Fruit fly (Drosophila melanogaster): ENCODE measurements around the gene Ref2.

Ref2 gene

dm6 chr2L:12603379-12603778 lies 42.8 kb downstream of the Ref2 start:
- no peak for TF ChIP-seq Crg-1 (GFP tag; optimal IDR thresholded peaks at IDR 0.05)
- no peak for TF ChIP-seq pad (GFP tag; optimal IDR thresholded peaks at IDR 0.05)
- TF ChIP-seq toe (GFP tag; optimal IDR thresholded peaks at IDR 0.05) = no peak
- TF ChIP-seq CG12768 (GFP tag; optimal IDR thresholded peaks at IDR 0.05) = no peak
- no peak for TF ChIP-seq ovo (GFP tag; optimal IDR thresholded peaks at IDR 0.05)
- no peak for TF ChIP-seq cic (GFP tag; optimal IDR thresholded peaks at IDR 0.05)
- TF ChIP-seq CG1620 (GFP tag; optimal IDR thresholded peaks at IDR 0.05) = no peak
- TF ChIP-seq CG5204 (GFP tag; optimal IDR thresholded peaks at IDR 0.05) = no peak
- no peak for TF ChIP-seq cnc (optimal IDR thresholded peaks at IDR 0.05)
- no peak for TF ChIP-seq CG7101 (tag; optimal IDR thresholded peaks at IDR 0.05)
- no peak for TF ChIP-seq Hr96 (GFP tag; optimal IDR thresholded peaks at IDR 0.05)
- no peak for TF ChIP-seq Mnt (GFP tag; optimal IDR thresholded peaks at IDR 0.05)
- TF ChIP-seq CG11617 (GFP tag; optimal IDR thresholded peaks at IDR 0.05) = no peak
- TF ChIP-seq Clk (GFP tag; optimal IDR thresholded peaks at IDR 0.05) = no peak
- no peak for TF ChIP-seq kay (GFP tag; ENCODE audit: borderline replicate concordance)
- no peak for TF ChIP-seq CG14711 (tag; optimal IDR thresholded peaks at IDR 0.05)
- no peak for TF ChIP-seq CG33017 (tag; optimal IDR thresholded peaks at IDR 0.05)
- no peak for TF ChIP-seq bab1 (GFP tag; optimal IDR thresholded peaks at IDR 0.05)
- TF ChIP-seq CG7045 (GFP tag; optimal IDR thresholded peaks at IDR 0.05) = no peak
- TF ChIP-seq tj (GFP tag; optimal IDR thresholded peaks at IDR 0.05) = no peak

DNA sequence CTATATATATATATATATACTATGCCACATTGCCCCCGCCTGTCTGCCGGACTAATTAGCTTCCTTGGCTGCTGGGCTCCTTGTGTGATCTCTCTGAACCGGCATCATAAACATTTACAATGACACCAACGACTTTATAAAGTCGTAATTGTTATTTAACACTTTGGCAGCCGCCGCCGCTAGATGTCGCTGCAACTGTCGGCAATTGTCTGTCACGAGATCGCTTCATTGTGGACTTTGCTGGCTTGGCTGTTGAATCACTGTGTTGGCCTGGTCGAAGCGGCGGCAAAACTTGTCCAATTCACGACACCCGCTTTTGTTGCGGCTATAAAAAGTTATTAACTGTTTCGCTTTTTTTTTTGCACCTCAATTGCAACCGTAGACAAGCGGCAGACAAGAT lies 43.3 kb downstream of the Ref2 start:
- TF ChIP-seq bab1 (GFP tag; optimal IDR thresholded peaks at IDR 0.05) (no peak), CG12768 (GFP tag; optimal IDR thresholded peaks at IDR 0.05) (no peak), toe (GFP tag; optimal IDR thresholded peaks at IDR 0.05) (no peak), kay (GFP tag; ENCODE audit: borderline replicate concordance) (no peak), pad (GFP tag; optimal IDR thresholded peaks at IDR 0.05) (no peak), cic (GFP tag; optimal IDR thresholded peaks at IDR 0.05) (no peak), CG5204 (GFP tag; optimal IDR thresholded peaks at IDR 0.05) (no peak), Mnt (GFP tag; optimal IDR thresholded peaks at IDR 0.05) (no peak), CG33017 (tag; optimal IDR thresholded peaks at IDR 0.05) (no peak), Clk (GFP tag; optimal IDR thresholded peaks at IDR 0.05) (no peak), CG7101 (tag; optimal IDR thresholded peaks at IDR 0.05) (no peak), Hr96 (GFP tag; optimal IDR thresholded peaks at IDR 0.05) (no peak), cnc (optimal IDR thresholded peaks at IDR 0.05) (no peak), CG1620 (GFP tag; optimal IDR thresholded peaks at IDR 0.05) (no peak), CG7045 (GFP tag; optimal IDR thresholded peaks at IDR 0.05) (no peak), Crg-1 (GFP tag; optimal IDR thresholded peaks at IDR 0.05) (no peak)

DNA sequence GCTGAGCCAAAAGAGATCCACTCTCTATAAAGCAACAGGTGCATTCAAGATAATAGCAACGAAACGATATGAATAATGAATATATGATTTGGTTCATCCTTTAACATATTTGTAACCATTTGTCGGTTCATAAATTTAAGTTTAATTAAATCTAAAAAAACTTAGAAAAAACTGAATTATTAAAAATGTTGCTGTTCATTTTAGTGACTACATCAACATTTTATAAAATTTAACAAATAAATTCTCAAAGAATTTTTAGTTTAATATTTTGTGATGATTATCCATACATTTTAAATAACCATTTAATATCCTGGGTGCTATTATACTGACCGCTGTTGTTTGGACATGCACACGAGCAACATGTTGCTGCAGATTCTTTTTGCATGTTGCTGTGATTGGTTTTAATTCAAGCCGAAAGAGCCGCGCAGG lies 43.9 kb downstream of the Ref2 start:
- TF ChIP-seq CG1620 (GFP tag; optimal IDR thresholded peaks at IDR 0.05) (no peak), Crg-1 (GFP tag; optimal IDR thresholded peaks at IDR 0.05) (no peak), CG7101 (tag; optimal IDR thresholded peaks at IDR 0.05) (no peak), pad (GFP tag; optimal IDR thresholded peaks at IDR 0.05) (no peak), Hr96 (GFP tag; optimal IDR thresholded peaks at IDR 0.05) (no peak), cic (GFP tag; optimal IDR thresholded peaks at IDR 0.05) (no peak), CG33017 (tag; optimal IDR thresholded peaks at IDR 0.05) (no peak), ovo (GFP tag; optimal IDR thresholded peaks at IDR 0.05) (no peak), bab1 (GFP tag; optimal IDR thresholded peaks at IDR 0.05) (no peak), CG11617 (GFP tag; optimal IDR thresholded peaks at IDR 0.05) (no peak), CG5204 (GFP tag; optimal IDR thresholded peaks at IDR 0.05) (no peak), CG7045 (GFP tag; optimal IDR thresholded peaks at IDR 0.05) (no peak), kay (GFP tag; ENCODE audit: borderline replicate concordance) (no peak)

DNA sequence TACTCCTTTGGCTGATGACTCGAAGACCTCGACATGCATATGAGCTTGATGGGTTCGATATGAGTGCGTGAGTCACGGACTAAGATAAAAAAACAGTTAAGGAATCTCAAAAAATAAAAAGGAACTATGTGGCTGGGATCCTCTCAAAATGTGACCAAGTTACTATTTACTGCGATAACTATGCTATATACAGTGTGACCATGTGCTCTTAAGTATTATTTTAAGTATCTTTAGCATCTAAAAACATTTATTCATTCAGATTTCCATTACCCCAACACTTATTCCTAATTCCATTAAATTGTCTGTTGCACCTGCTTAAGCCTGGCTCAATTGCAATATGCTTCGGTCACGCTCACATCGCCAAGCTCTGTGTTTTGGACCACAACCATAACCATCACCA lies 48.1 kb downstream of the Ref2 start:
- TF ChIP-seq pad (GFP tag; optimal IDR thresholded peaks at IDR 0.05) (no peak), toe (GFP tag; optimal IDR thresholded peaks at IDR 0.05) (no peak), tj (GFP tag; optimal IDR thresholded peaks at IDR 0.05) (no peak), bab1 (GFP tag; optimal IDR thresholded peaks at IDR 0.05) (no peak), Mnt (GFP tag; optimal IDR thresholded peaks at IDR 0.05) (no peak), CG1620 (GFP tag; optimal IDR thresholded peaks at IDR 0.05) (no peak), cnc (optimal IDR thresholded peaks at IDR 0.05) (no peak), cic (GFP tag; optimal IDR thresholded peaks at IDR 0.05) (no peak), ovo (GFP tag; optimal IDR thresholded peaks at IDR 0.05) (no peak), Hr96 (GFP tag; optimal IDR thresholded peaks at IDR 0.05) (no peak), CG5204 (GFP tag; optimal IDR thresholded peaks at IDR 0.05) (no peak), Crg-1 (GFP tag; optimal IDR thresholded peaks at IDR 0.05) (no peak), CG12768 (GFP tag; optimal IDR thresholded peaks at IDR 0.05) (no peak), CG7101 (tag; optimal IDR thresholded peaks at IDR 0.05) (no peak), kay (GFP tag; ENCODE audit: borderline replicate concordance) (no peak), CG33017 (tag; optimal IDR thresholded peaks at IDR 0.05) (no peak), CG14711 (tag; optimal IDR thresholded peaks at IDR 0.05) (no peak), CG7045 (GFP tag; optimal IDR thresholded peaks at IDR 0.05) (no peak)

DNA sequence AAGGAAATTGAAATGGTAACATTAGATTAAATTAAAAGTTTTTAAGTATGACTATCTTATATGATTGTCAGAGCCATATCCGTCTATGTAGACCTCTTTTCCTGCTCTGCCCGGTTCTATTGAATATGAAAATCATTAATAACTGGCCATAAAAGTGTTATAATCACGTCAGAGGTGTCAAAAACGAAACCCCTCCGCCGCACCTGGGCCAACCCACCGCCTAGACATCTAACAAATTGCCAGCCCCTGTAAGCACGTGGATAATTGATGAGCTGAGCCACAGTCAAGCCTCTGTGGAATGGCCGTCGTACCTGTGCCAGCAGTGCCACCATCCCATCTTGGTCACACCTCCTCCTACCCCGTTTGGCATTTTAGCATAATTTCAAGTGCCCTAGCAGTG lies 50.4 kb downstream of the Ref2 start:
- TF ChIP-seq bab1 (GFP tag; optimal IDR thresholded peaks at IDR 0.05) = no peak
- TF ChIP-seq CG11617 (GFP tag; optimal IDR thresholded peaks at IDR 0.05) = no peak
- TF ChIP-seq Clk (GFP tag; optimal IDR thresholded peaks at IDR 0.05) = no peak
- TF ChIP-seq CG12768 (GFP tag; optimal IDR thresholded peaks at IDR 0.05) = no peak
- TF ChIP-seq CG5204 (GFP tag; optimal IDR thresholded peaks at IDR 0.05) = no peak
- no peak for TF ChIP-seq Crg-1 (GFP tag; optimal IDR thresholded peaks at IDR 0.05)
- TF ChIP-seq CG7045 (GFP tag; optimal IDR thresholded peaks at IDR 0.05) = no peak
- TF ChIP-seq Mnt (GFP tag; optimal IDR thresholded peaks at IDR 0.05) = no peak
- TF ChIP-seq pad (GFP tag; optimal IDR thresholded peaks at IDR 0.05) = no peak
- no peak for TF ChIP-seq CG1620 (GFP tag; optimal IDR thresholded peaks at IDR 0.05)

All from whole organism, adult.